Worm (Caenorhabditis elegans): ENCODE results near the gene C26B2.7.

Gene C26B2.7

ce11 chrIV:8028372-8028771 lies 12.3 kb downstream of the C26B2.7 start:
- TF ChIP-seq mep-1 (tag; optimal IDR thresholded peaks at IDR 0.05): no peak
- no peak for TF ChIP-seq nhr-12 (tag; optimal IDR thresholded peaks at IDR 0.05)
- no peak for TF ChIP-seq ceh-83 (GFP tag; optimal IDR thresholded peaks at IDR 0.05)
- TF ChIP-seq snpc-4 (tag; optimal IDR thresholded peaks at IDR 0.05): no peak
- TF ChIP-seq sem-2 (GFP tag; optimal IDR thresholded peaks at IDR 0.05): no peak
- TF ChIP-seq ceh-43 (GFP tag; optimal IDR thresholded peaks at IDR 0.05): no peak
- no peak for TF ChIP-seq M03D4.4 (tag; optimal IDR thresholded peaks at IDR 0.05)
- TF ChIP-seq pha-4 (tag; optimal IDR thresholded peaks at IDR 0.05): no peak
- no peak for TF ChIP-seq unc-120 (tag; optimal IDR thresholded peaks at IDR 0.05; ENCODE audit: poor library complexity, severe bottlenecking)
- no peak for TF ChIP-seq lin-32 (GFP tag; optimal IDR thresholded peaks at IDR 0.05)
- TF ChIP-seq cnd-1 (tag; optimal IDR thresholded peaks at IDR 0.05): no peak
- no peak for TF ChIP-seq drap-1 (GFP tag; optimal IDR thresholded peaks at IDR 0.05)
- TF ChIP-seq elt-1 (tag; optimal IDR thresholded peaks at IDR 0.05; ENCODE audit: borderline replicate concordance, insufficient read depth): no peak
- TF ChIP-seq lin-13 (tag; optimal IDR thresholded peaks at IDR 0.05): no peak
- no peak for TF ChIP-seq ham-2 (GFP tag; optimal IDR thresholded peaks at IDR 0.05)
- TF ChIP-seq nhr-76 (tag; optimal IDR thresholded peaks at IDR 0.05): no peak
- TF ChIP-seq bed-3 (GFP tag; optimal IDR thresholded peaks at IDR 0.05): no peak

DNA sequence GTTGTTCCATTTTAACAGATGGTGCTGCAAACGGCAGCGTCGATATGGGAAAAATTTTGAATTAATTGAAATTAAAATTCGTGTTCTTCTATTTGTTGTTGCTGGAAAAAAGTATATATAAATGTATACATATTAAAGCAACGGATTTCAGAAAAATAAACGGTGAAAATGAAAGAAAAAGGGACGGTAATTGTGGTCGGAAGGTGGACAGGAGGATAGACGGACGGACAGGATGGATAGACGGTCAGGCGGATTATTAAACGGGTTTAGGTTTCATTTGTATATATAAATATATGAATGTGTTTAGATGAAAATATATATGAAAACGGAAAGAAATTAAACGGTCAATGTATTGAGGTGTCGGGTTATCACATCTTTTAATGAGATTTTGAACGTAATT lies 13.3 kb downstream of the C26B2.7 start, which contains the start of gene nhr-31:
Gene nhr-31 (minus strand): TSS at position 101 of the 400 bp plus-strand sequence.
- TF ChIP-seq nhr-28 (tag; optimal IDR thresholded peaks at IDR 0.05) (no peak), nhr-76 (tag; optimal IDR thresholded peaks at IDR 0.05) (no peak), flh-1 (GFP tag; optimal IDR thresholded peaks at IDR 0.05) (no peak), unc-120 (tag; optimal IDR thresholded peaks at IDR 0.05; ENCODE audit: poor library complexity, severe bottlenecking) (no peak), lsy-2 (tag; optimal IDR thresholded peaks at IDR 0.05) (no peak), cnd-1 (tag; optimal IDR thresholded peaks at IDR 0.05) (no peak), bed-3 (GFP tag; optimal IDR thresholded peaks at IDR 0.05) (no peak), elt-1 (tag; optimal IDR thresholded peaks at IDR 0.05; ENCODE audit: borderline replicate concordance, insufficient read depth) (no peak), M03D4.4 (tag; optimal IDR thresholded peaks at IDR 0.05) (no peak), pha-4 (tag; optimal IDR thresholded peaks at IDR 0.05) (no peak), nhr-12 (tag; optimal IDR thresholded peaks at IDR 0.05) (no peak), nhr-237 (tag; optimal IDR thresholded peaks at IDR 0.05) (no peak)

- TF ChIP-seq drap-1 (GFP tag; optimal IDR thresholded peaks at IDR 0.05) (no peak), mep-1 (tag; optimal IDR thresholded peaks at IDR 0.05) (no peak), snpc-4 (tag; optimal IDR thresholded peaks at IDR 0.05) (no peak), flh-1 (GFP tag; optimal IDR thresholded peaks at IDR 0.05) (no peak), hlh-1 (tag; optimal IDR thresholded peaks at IDR 0.05) (no peak), mab-5 (tag; optimal IDR thresholded peaks at IDR 0.05) (no peak), nhr-76 (tag; optimal IDR thresholded peaks at IDR 0.05) (no peak), tbx-8 (GFP tag; optimal IDR thresholded peaks at IDR 0.05) (no peak), unc-62 (GFP tag; optimal IDR thresholded peaks at IDR 0.05) (no peak), M03D4.4 (tag; optimal IDR thresholded peaks at IDR 0.05) (no peak), ham-2 (GFP tag; optimal IDR thresholded peaks at IDR 0.05) (no peak)
These were observed 14.0 kb downstream of the C26B2.7 start for ce11 chrIV:8030099-8030498.

- TF ChIP-seq nhr-2 (tag; optimal IDR thresholded peaks at IDR 0.05) (no peak), ztf-11 (tag; optimal IDR thresholded peaks at IDR 0.05) (no peak), sptf-1 (tag; optimal IDR thresholded peaks at IDR 0.05) (no peak), drap-1 (GFP tag; optimal IDR thresholded peaks at IDR 0.05) (no peak), snpc-4 (tag; optimal IDR thresholded peaks at IDR 0.05) (no peak), ces-1 (GFP tag; optimal IDR thresholded peaks at IDR 0.05) (no peak), ceh-43 (GFP tag; optimal IDR thresholded peaks at IDR 0.05) (no peak), sem-2 (GFP tag; optimal IDR thresholded peaks at IDR 0.05) (no peak), nhr-28 (tag; optimal IDR thresholded peaks at IDR 0.05) (no peak), lin-13 (tag; optimal IDR thresholded peaks at IDR 0.05) (no peak)
These were observed 16.3 kb downstream of the C26B2.7 start for ce11 chrIV:8032135-8032915.

DNA sequence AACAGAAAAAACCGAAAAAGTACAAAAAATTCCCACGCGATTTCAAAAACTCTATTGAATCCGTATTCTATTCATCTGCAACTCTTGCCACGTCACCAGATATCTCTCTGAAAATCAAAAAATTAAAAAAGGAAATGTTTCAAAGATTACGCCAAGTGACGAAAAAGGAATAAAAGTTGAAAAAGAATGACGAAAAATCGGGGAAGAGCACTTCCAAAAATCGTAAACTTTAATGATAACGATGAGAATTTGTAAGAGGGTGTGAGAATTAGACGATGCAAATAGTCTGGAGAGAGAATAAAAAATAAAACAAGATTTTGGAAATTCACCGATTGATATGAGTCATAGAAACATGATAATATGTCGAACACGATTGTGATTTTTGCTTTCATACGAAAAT lies 18.1 kb downstream of the C26B2.7 start:
- TF ChIP-seq sptf-1 (tag; optimal IDR thresholded peaks at IDR 0.05) (no peak), nhr-2 (tag; optimal IDR thresholded peaks at IDR 0.05) (no peak), mep-1 (tag; optimal IDR thresholded peaks at IDR 0.05) (no peak), mab-5 (tag; optimal IDR thresholded peaks at IDR 0.05) (no peak), unc-62 (GFP tag; optimal IDR thresholded peaks at IDR 0.05) (no peak), M03D4.4 (tag; optimal IDR thresholded peaks at IDR 0.05) (no peak), ceh-39 (tag; optimal IDR thresholded peaks at IDR 0.05) (no peak), elt-3 (tag; optimal IDR thresholded peaks at IDR 0.05) (no peak), tbx-8 (GFP tag; optimal IDR thresholded peaks at IDR 0.05) (no peak), unc-39 (tag; optimal IDR thresholded peaks at IDR 0.05) (no peak), nhr-76 (tag; optimal IDR thresholded peaks at IDR 0.05) (no peak), mls-2 (tag; optimal IDR thresholded peaks at IDR 0.05) (no peak), pha-4 (tag; optimal IDR thresholded peaks at IDR 0.05) (no peak), cnd-1 (tag; optimal IDR thresholded peaks at IDR 0.05) (no peak), ham-2 (GFP tag; optimal IDR thresholded peaks at IDR 0.05) (no peak), snpc-4 (tag; optimal IDR thresholded peaks at IDR 0.05) (no peak), lsy-2 (tag; optimal IDR thresholded peaks at IDR 0.05) (no peak), ceh-43 (GFP tag; optimal IDR thresholded peaks at IDR 0.05) (no peak), nhr-12 (tag; optimal IDR thresholded peaks at IDR 0.05) (no peak)
